Worm (Caenorhabditis elegans) whole organism, L2 larva: ENCODE measurements around the gene folt-3.

Experiments used
- F13H6.1 ChIP-seq: sonication (generic microtip); optimal IDR thresholded peaks from 2 replicates; lab custom pipeline; 2016; ENCODE audit warnings: missing genetic modification characterization, missing compliant biosample characterization
- R02D3.7 ChIP-seq: fragments of 150-350 bp; optimal IDR thresholded peaks from 2 replicates; lab custom pipeline; 2014; ENCODE audit warnings: missing biosample characterization, missing genetic modification characterization
- ZK546.5 ChIP-seq: sonication (generic microtip); optimal IDR thresholded peaks from 2 replicates; lab custom pipeline; 2017; ENCODE audit warnings: missing biosample characterization, missing genetic modification characterization
- aly-2 ChIP-seq: fragments of 150-350 bp; optimal IDR thresholded peaks from 2 replicates; lab custom pipeline; 2014; ENCODE audit warnings: missing biosample characterization, missing genetic modification characterization
- ama-1 ChIP-seq: fragments of 150-350 bp; optimal IDR thresholded peaks from 2 replicates; lab custom pipeline; 2018; ENCODE audit warnings: inconsistent platforms
- blmp-1 ChIP-seq: sonication (generic microtip); optimal IDR thresholded peaks from 2 replicates; lab custom pipeline; 2017; ENCODE audit warnings: missing genetic modification characterization, mild to moderate bottlenecking, missing compliant biosample characterization, antibody characterized with exemption, moderate library complexity; ENCODE audit not compliant: insufficient read depth
- ceh-82 ChIP-seq: fragments of 150-350 bp; optimal IDR thresholded peaks from 2 replicates; lab custom pipeline; 2014; ENCODE audit warnings: missing biosample characterization, missing genetic modification characterization
- crh-2 ChIP-seq: sonication (generic microtip); optimal IDR thresholded peaks from 2 replicates; lab custom pipeline; 2017; ENCODE audit warnings: missing biosample characterization, missing genetic modification characterization
- dmd-4 ChIP-seq: sonication (generic microtip); optimal IDR thresholded peaks from 2 replicates; lab custom pipeline; 2017; ENCODE audit warnings: missing biosample characterization, missing genetic modification characterization
- egl-27 ChIP-seq: sonication (generic microtip); optimal IDR thresholded peaks from 3 replicates; lab custom pipeline; 2017; ENCODE audit warnings: missing biosample characterization, missing genetic modification reagents, missing genetic modification characterization
- gmeb-1 ChIP-seq: fragments of 150-350 bp; optimal IDR thresholded peaks from 2 replicates; lab custom pipeline; 2014; ENCODE audit warnings: missing biosample characterization, missing genetic modification characterization
- lin-11 ChIP-seq: fragments of 150-350 bp; sonication (generic microtip); optimal IDR thresholded peaks from 2 replicates; lab custom pipeline; 2014; ENCODE audit warnings: missing biosample characterization, missing genetic modification characterization, inconsistent platforms, mixed read lengths
- lin-13 ChIP-seq: fragments of 150-350 bp; optimal IDR thresholded peaks from 2 replicates; lab custom pipeline; 2014; ENCODE audit warnings: missing biosample characterization, missing genetic modification reagents, missing genetic modification characterization
- lsy-2 ChIP-seq, 2 experiments: fragments of 150-350 bp in 1 of 2; sonication (generic microtip) in 1 of 2; optimal IDR thresholded peaks; 2 replicates each; lab custom pipeline; 2014 to 2017; ENCODE audit warnings: missing biosample characterization in 2 of 2, missing genetic modification characterization in 2 of 2
- mab-5 ChIP-seq: fragments of 150-350 bp; optimal IDR thresholded peaks from 2 replicates; lab custom pipeline; 2014; ENCODE audit warnings: missing biosample characterization, missing genetic modification characterization
- mbf-1 ChIP-seq: sonication (generic microtip); optimal IDR thresholded peaks from 2 replicates; lab custom pipeline; 2017; ENCODE audit warnings: missing biosample characterization, missing genetic modification characterization
- mdl-1 ChIP-seq, 2 experiments: fragments of 150-350 bp in 1 of 2; sonication (generic microtip) in 1 of 2; optimal IDR thresholded peaks; 2 replicates each; lab custom pipeline; 2017; ENCODE audit warnings: missing biosample characterization in 2 of 2, missing genetic modification characterization in 2 of 2
- nhr-10 ChIP-seq: sonication (generic microtip); optimal IDR thresholded peaks from 2 replicates; lab custom pipeline; 2017; ENCODE audit warnings: missing biosample characterization, missing genetic modification characterization
- nhr-11 ChIP-seq: fragments of 150-350 bp; optimal IDR thresholded peaks from 2 replicates; lab custom pipeline; 2014; ENCODE audit warnings: missing biosample characterization, missing genetic modification characterization
- nhr-12 ChIP-seq: fragments of 150-350 bp; optimal IDR thresholded peaks from 2 replicates; lab custom pipeline; 2014; ENCODE audit warnings: missing biosample characterization, missing genetic modification characterization
- nhr-129 ChIP-seq: fragments of 150-350 bp; optimal IDR thresholded peaks from 2 replicates; lab custom pipeline; 2014; ENCODE audit warnings: missing biosample characterization, missing genetic modification characterization
- nhr-21 ChIP-seq: fragments of 150-350 bp; optimal IDR thresholded peaks from 2 replicates; lab custom pipeline; 2014; ENCODE audit warnings: missing biosample characterization, missing genetic modification characterization
- nhr-23 ChIP-seq: fragments of 150-350 bp; optimal IDR thresholded peaks from 2 replicates; lab custom pipeline; 2014; ENCODE audit warnings: missing biosample characterization, missing genetic modification reagents, missing genetic modification characterization
- nhr-237 ChIP-seq: fragments of 150-350 bp; optimal IDR thresholded peaks from 2 replicates; lab custom pipeline; 2014; ENCODE audit warnings: missing biosample characterization, missing genetic modification characterization
- nhr-25 ChIP-seq: fragments of 150-350 bp; sonication (generic microtip); optimal IDR thresholded peaks from 3 replicates; lab custom pipeline; 2014; ENCODE audit warnings: missing biosample characterization, missing genetic modification characterization
- nhr-77 ChIP-seq: fragments of 150-350 bp; optimal IDR thresholded peaks from 2 replicates; lab custom pipeline; 2014; ENCODE audit warnings: missing biosample characterization, missing genetic modification characterization
- sma-3 ChIP-seq: sonication (generic microtip); optimal IDR thresholded peaks from 2 replicates; lab custom pipeline; 2016; ENCODE audit warnings: missing genetic modification reagents, missing genetic modification characterization, missing compliant biosample characterization
- unc-39 ChIP-seq: fragments of 150-350 bp; optimal IDR thresholded peaks from 2 replicates; lab custom pipeline; 2014; ENCODE audit warnings: missing biosample characterization, missing genetic modification characterization
- unc-55 ChIP-seq: fragments of 150-350 bp; sonication (generic microtip); optimal IDR thresholded peaks from 3 replicates; lab custom pipeline; 2014; ENCODE audit warnings: missing biosample characterization, missing genetic modification reagents, missing genetic modification characterization
- unc-62 ChIP-seq: fragments of 150-350 bp; optimal IDR thresholded peaks from 2 replicates; lab custom pipeline; 2014; ENCODE audit warnings: missing biosample characterization, missing genetic modification reagents, missing genetic modification characterization
- zag-1 ChIP-seq: fragments of 150-350 bp; optimal IDR thresholded peaks from 2 replicates; lab custom pipeline; 2014; ENCODE audit warnings: missing biosample characterization, missing genetic modification characterization
- ztf-1 ChIP-seq: fragments of 200-800 bp; sonication (Bioruptor generic); conservative IDR thresholded peaks from 2 replicates; pipeline ENCODE4 v1.3.6; 2022; ENCODE audit warnings: missing genetic modification characterization, missing compliant biosample characterization
- ztf-11 ChIP-seq: sonication (generic microtip); optimal IDR thresholded peaks from 2 replicates; lab custom pipeline; 2017; ENCODE audit warnings: missing biosample characterization, missing genetic modification characterization

The folt-3 gene

ce11 chrV:7575563-7575962 lies 34.0 kb downstream of the folt-3 start, which contains the start of the genes snu-66 and ints-9 (continued):
- no peak for TF ChIP-seq nhr-10 (tag; lab: Kevin White, UChicago)
- TF ChIP-seq lsy-2 (tag; optimal IDR thresholded peaks at IDR 0.05; lab: Kevin White, UChicago) = peak; percentile 63 to 82
- TF ChIP-seq dmd-4 (tag; lab: Kevin White, UChicago) = no peak

ce11 chrV:7570955-7571354 lies 38.6 kb downstream of the folt-3 start, which contains the start of gene F19F10.14:
TSS of gene F19F10.14 (minus strand) at chrV:7571055.
- no peak for TF ChIP-seq lin-11 (tag; lab: Kevin White, UChicago)
- no peak for TF ChIP-seq nhr-23 (tag; lab: Kevin White, UChicago)
- TF ChIP-seq ztf-11 (tag; lab: Kevin White, UChicago) = no peak
- TF ChIP-seq unc-55 (GFP tag; lab: Kevin White, UChicago) = no peak
- TF ChIP-seq nhr-21 (tag; lab: Kevin White, UChicago) = no peak
- no peak for TF ChIP-seq nhr-237 (tag; lab: Kevin White, UChicago)
- no peak for TF ChIP-seq blmp-1 (tag; lab: Kevin White, UChicago)
- TF ChIP-seq mdl-1 (tag; optimal IDR thresholded peaks at IDR 0.05; lab: Kevin White, UChicago) = no peak
- TF ChIP-seq, all 48 proteins: peak for 0

DNA sequence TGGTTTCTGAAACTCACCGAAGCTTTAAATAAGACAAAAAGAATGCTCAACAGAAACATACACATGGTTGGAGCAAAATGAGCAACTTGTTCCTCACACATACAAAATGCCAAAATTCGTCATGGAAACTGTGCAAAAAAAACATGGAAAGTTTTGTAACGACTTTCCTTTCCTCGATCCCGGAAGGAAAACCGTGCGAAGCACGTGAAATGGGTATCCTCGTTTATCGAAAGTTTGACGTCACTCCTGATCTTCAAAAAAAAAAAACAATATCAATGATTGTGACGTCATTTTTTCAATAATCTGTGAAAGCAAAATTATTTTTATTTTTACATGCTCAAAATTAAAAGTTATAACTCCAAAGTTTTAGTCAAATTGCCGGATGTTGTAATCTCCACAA lies 39.3 kb downstream of the folt-3 start, which contains the start of gene clec-212:
TSS of gene clec-212 (minus strand) at position 101 of the 400 bp plus-strand sequence.
- TF ChIP-seq aly-2 (no peak), ZK546.5 (no peak), unc-39 (tag; lab: Kevin White, UChicago) (no peak), sma-3 (no peak), nhr-23 (tag; lab: Kevin White, UChicago) (no peak), nhr-25 (tag; lab: Kevin White, UChicago) (no peak), ama-1 (lab: Kevin White, UChicago) (no peak), R02D3.7 (tag; lab: Kevin White, UChicago) (no peak), mab-5 (tag; lab: Kevin White, UChicago) (no peak), lsy-2 (tag; optimal IDR thresholded peaks at IDR 0.05; lab: Kevin White, UChicago) (no peak), mbf-1 (no peak), nhr-11 (tag; lab: Kevin White, UChicago) (no peak), dmd-4 (tag; lab: Kevin White, UChicago) (no peak), nhr-129 (tag; lab: Kevin White, UChicago) (no peak), ceh-82 (no peak), gmeb-1 (tag; lab: Kevin White, UChicago) (no peak), crh-2 (tag; lab: Kevin White, UChicago) (no peak)

- TF ChIP-seq lsy-2 (tag; optimal IDR thresholded peaks at IDR 0.05; lab: Kevin White, UChicago) (no peak), F13H6.1 (tag; lab: Kevin White, UChicago) (no peak), mbf-1 (no peak), nhr-77 (no peak), nhr-12 (tag; lab: Kevin White, UChicago) (no peak)
Measured at ce11 chrV:7562947-7563346, 46.6 kb downstream of the folt-3 start, which contains the start of gene F19F10.1. TSS of gene F19F10.1 (plus strand) at chrV:7563247.

DNA sequence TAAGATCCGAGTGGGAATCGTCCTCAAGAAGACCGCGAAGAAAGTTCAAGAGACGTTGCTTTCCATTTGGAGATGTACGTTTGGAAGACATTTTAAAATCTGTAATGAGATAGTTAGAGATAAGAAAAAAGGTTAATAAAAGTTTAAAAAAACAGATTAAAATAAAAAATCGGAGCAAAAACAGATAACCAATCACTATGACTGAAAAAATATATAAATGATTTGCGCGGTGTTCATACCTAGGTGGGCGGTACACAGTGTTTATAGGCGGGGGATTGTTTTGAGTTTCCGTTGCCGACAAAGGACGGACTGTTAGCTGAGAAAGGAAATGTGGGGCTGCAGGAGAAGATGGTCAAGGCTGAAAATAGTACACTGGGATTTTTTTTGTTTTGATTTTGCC lies 50.9 kb downstream of the folt-3 start, which contains the start of gene ets-7:
TSS of gene ets-7 (minus strand) at position 101 of the 400 bp plus-strand sequence.
- TF ChIP-seq ama-1 (lab: Kevin White, UChicago) = no peak

ce11 chrV:7555875-7556274 lies 53.7 kb downstream of the folt-3 start:
- TF ChIP-seq lin-13 (GFP tag; lab: Kevin White, UChicago) (no peak), ztf-1 (GFP tag; lab: Robert Waterston, UW) (no peak), zag-1 (no peak), nhr-23 (tag; lab: Kevin White, UChicago) (no peak), unc-62 (GFP tag; lab: Kevin White, UChicago) (no peak), nhr-237 (tag; lab: Kevin White, UChicago) (no peak), egl-27 (tag; lab: Kevin White, UChicago) (no peak), mab-5 (tag; lab: Kevin White, UChicago) (no peak), nhr-129 (tag; lab: Kevin White, UChicago) (no peak), ama-1 (lab: Kevin White, UChicago) (no peak)
